Fruit fly (Drosophila melanogaster): ENCODE measurements around the gene CG17261.

Gene CG17261

DNA sequence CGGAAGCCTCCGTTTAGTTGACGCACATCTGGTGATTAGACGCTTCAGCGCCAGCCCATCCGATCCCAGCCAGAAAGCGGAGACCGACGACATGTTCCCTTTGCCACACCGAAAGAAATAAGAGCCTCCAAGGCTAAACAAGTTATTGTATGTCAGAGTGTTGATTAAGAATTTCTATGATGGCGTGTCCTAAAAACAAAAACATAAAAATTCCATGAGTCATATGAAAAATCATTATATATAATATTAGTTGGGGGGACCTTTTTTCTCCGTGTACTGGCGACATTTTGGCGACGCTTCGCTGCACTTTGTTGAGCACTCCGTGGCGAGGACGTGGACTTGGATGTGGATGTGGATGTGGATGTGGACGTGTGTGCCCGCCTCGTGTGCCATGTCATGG, 29.6 kb upstream of the CG17261 start (continued):
- 0 out of 3 replicates have a peak, but pooled peaks have one; percentile 42 for TF ChIP-seq H15 (GFP tag; IDR thresholded peaks at IDR 0.05)
- TF ChIP-seq CG8089 (GFP tag; optimal IDR thresholded peaks at IDR 0.05): no peak
- TF ChIP-seq CG17359 (tag; optimal IDR thresholded peaks at IDR 0.05): no peak
- no peak for TF ChIP-seq jing (GFP tag; optimal IDR thresholded peaks at IDR 0.05)
- TF ChIP-seq CG10543 (GFP tag; optimal IDR thresholded peaks at IDR 0.05): no peak
- no peak for TF ChIP-seq org-1 (GFP tag; optimal IDR thresholded peaks at IDR 0.05)
- TF ChIP-seq CG7786 (GFP tag; optimal IDR thresholded peaks at IDR 0.05): no peak
- TF ChIP-seq CG9727 (GFP tag; optimal IDR thresholded peaks at IDR 0.05): peak; percentile 35
- TF ChIP-seq CG10267 (tag; optimal IDR thresholded peaks at IDR 0.05): peak; percentile 13
- TF ChIP-seq CG12769 (tag; optimal IDR thresholded peaks at IDR 0.05): no peak
- TF ChIP-seq lov (optimal IDR thresholded peaks at IDR 0.05): no peak
- no peak for TF ChIP-seq lov (GFP tag; IDR thresholded peaks at IDR 0.05)
- TF ChIP-seq CG3065 (GFP tag; optimal IDR thresholded peaks at IDR 0.05): no peak
- no peak for TF ChIP-seq CG12744 (GFP tag; optimal IDR thresholded peaks at IDR 0.05)
- TF ChIP-seq Bdp1 (GFP tag; optimal IDR thresholded peaks at IDR 0.05): no peak
- TF ChIP-seq CG11723 (GFP tag; optimal IDR thresholded peaks at IDR 0.05): no peak
- TF ChIP-seq CHES-1-like (GFP tag; optimal IDR thresholded peaks at IDR 0.05): no peak
- no peak for TF ChIP-seq odd (GFP tag; optimal IDR thresholded peaks at IDR 0.05)
- TF ChIP-seq CG2678 (tag; optimal IDR thresholded peaks at IDR 0.05): no peak
- peak; percentile 48 for TF ChIP-seq ara (GFP tag; IDR thresholded peaks at IDR 0.05)
- peak; percentile 35; the same call in 1 of the 2 replicates for TF ChIP-seq ranshi (GFP tag; IDR thresholded peaks at IDR 0.05)
- no peak for TF ChIP-seq C15 (GFP tag; IDR thresholded peaks at IDR 0.05)
- no peak for TF ChIP-seq tio (GFP tag; optimal IDR thresholded peaks at IDR 0.05)
- no peak for TF ChIP-seq CG12219 (GFP tag; optimal IDR thresholded peaks at IDR 0.05)
- no peak for TF ChIP-seq Six4 (GFP tag; optimal IDR thresholded peaks at IDR 0.05)
- TF ChIP-seq CG13123 (GFP tag; optimal IDR thresholded peaks at IDR 0.05): no peak
- no peak for TF ChIP-seq CG7839 (tag; optimal IDR thresholded peaks at IDR 0.05)
- no peak for TF ChIP-seq CG6765 (GFP tag; optimal IDR thresholded peaks at IDR 0.05)
- no peak for TF ChIP-seq fu2 (GFP tag; optimal IDR thresholded peaks at IDR 0.05)
- TF ChIP-seq eyg (GFP tag; optimal IDR thresholded peaks at IDR 0.05): no peak
- no peak for TF ChIP-seq CG2129 (GFP tag; IDR thresholded peaks at IDR 0.05; ENCODE audit: partially characterized antibody)
- no peak for TF ChIP-seq fd3F (GFP tag; optimal IDR thresholded peaks at IDR 0.05)
- TF ChIP-seq Rx (GFP tag; IDR thresholded peaks at IDR 0.05): no peak
- TF ChIP-seq gsb-n (tag; optimal IDR thresholded peaks at IDR 0.05): no peak
- no peak for TF ChIP-seq sim (GFP tag; IDR thresholded peaks at IDR 0.05)
- TF ChIP-seq stwl (tag; optimal IDR thresholded peaks at IDR 0.05): no peak
- TF ChIP-seq tna (GFP tag; IDR thresholded peaks at IDR 0.05; ENCODE audit: partially characterized antibody): no peak
- TF ChIP-seq nerfin-1 (tag; optimal IDR thresholded peaks at IDR 0.05): no peak
- no peak for TF ChIP-seq klu (GFP tag; IDR thresholded peaks at IDR 0.05)
- peak; percentile 35; the same call in 1 of the 2 replicates for TF ChIP-seq sob (GFP tag; IDR thresholded peaks at IDR 0.05)
- peak; percentile 64 for TF ChIP-seq sisA (GFP tag; IDR thresholded peaks at IDR 0.05)
- TF ChIP-seq Ets97D (GFP tag; optimal IDR thresholded peaks at IDR 0.05): no peak
- TF ChIP-seq CG17829 (tag; optimal IDR thresholded peaks at IDR 0.05): peak; percentile 53
- peak; percentile 33 for TF ChIP-seq nmo (GFP tag; optimal IDR thresholded peaks at IDR 0.05)
- no peak for TF ChIP-seq nau (GFP tag; optimal IDR thresholded peaks at IDR 0.05)
- peak; percentile 18 for TF ChIP-seq CG30431 (GFP tag; optimal IDR thresholded peaks at IDR 0.05)
- TF ChIP-seq Spps (tag; optimal IDR thresholded peaks at IDR 0.05): no peak
- TF ChIP-seq Eip74EF (GFP tag; optimal IDR thresholded peaks at IDR 0.05): no peak
- TF ChIP-seq CG10462 (GFP tag; optimal IDR thresholded peaks at IDR 0.05): no peak
- no peak for TF ChIP-seq CG4617 (GFP tag; optimal IDR thresholded peaks at IDR 0.05; ENCODE audit: borderline replicate concordance)
- no peak for TF ChIP-seq YL-1 (GFP tag; optimal IDR thresholded peaks at IDR 0.05)
- peak; percentile 28 for TF ChIP-seq CG13424 (tag; optimal IDR thresholded peaks at IDR 0.05)
